Worm (Caenorhabditis elegans) whole organism, young adult: ENCODE results near the gene msp-50.

Source experiments
- B0035.1 ChIP-seq: sonication (generic microtip); optimal IDR thresholded peaks from 2 replicates; lab custom pipeline; 2016; ENCODE audit warnings: missing genetic modification characterization, mild to moderate bottlenecking, missing compliant biosample characterization, missing genotype, missing genetic modification reagents
- B0261.1 ChIP-seq: sonication (generic microtip); optimal IDR thresholded peaks from 2 replicates; lab custom pipeline; 2016; ENCODE audit warnings: mild to moderate bottlenecking, missing genetic modification characterization, moderate library complexity, missing compliant biosample characterization
- D2030.7 ChIP-seq: fragments of 200-800 bp; sonication (Bioruptor generic); IDR thresholded peaks from 2 replicates; pipeline ENCODE4 v1.3.6; 2022; ENCODE audit warnings: missing genetic modification reagents, missing genetic modification characterization, missing compliant biosample characterization
- F22D6.2 ChIP-seq: sonication (generic microtip); optimal IDR thresholded peaks from 2 replicates; lab custom pipeline; 2016; ENCODE audit warnings: mild to moderate bottlenecking, missing genetic modification characterization, missing compliant biosample characterization
- F33H1.4 ChIP-seq: fragments of 200-800 bp; sonication (Bioruptor generic); IDR thresholded peaks from 2 replicates; pipeline ENCODE4 v1.3.6; 2022; ENCODE audit warnings: missing genetic modification reagents, missing genetic modification characterization, missing compliant biosample characterization
- F57C9.4 ChIP-seq: sonication (generic microtip); optimal IDR thresholded peaks from 2 replicates; lab custom pipeline; 2017; ENCODE audit warnings: mild to moderate bottlenecking, missing genetic modification characterization, missing compliant biosample characterization
- T26A5.8 ChIP-seq: sonication (generic microtip); optimal IDR thresholded peaks from 2 replicates; lab custom pipeline; 2016; ENCODE audit warnings: missing genetic modification characterization, missing compliant biosample characterization
- Y67H2A.10 ChIP-seq: fragments of 200-800 bp; sonication (Bioruptor generic); conservative IDR thresholded peaks from 2 replicates; pipeline ENCODE4 v1.3.6; 2022; ENCODE audit warnings: missing genetic modification reagents, missing genetic modification characterization, missing compliant biosample characterization
- ZK185.1 ChIP-seq: sonication (generic microtip); optimal IDR thresholded peaks from 2 replicates; lab custom pipeline; 2016; ENCODE audit warnings: mild to moderate bottlenecking, missing genetic modification characterization, missing compliant biosample characterization; ENCODE audit not compliant: poor library complexity, severe bottlenecking
- athp-1 ChIP-seq: sonication (generic microtip); optimal IDR thresholded peaks from 2 replicates; lab custom pipeline; 2017; ENCODE audit warnings: mild to moderate bottlenecking, missing genetic modification characterization, missing compliant biosample characterization
- attf-5 ChIP-seq: fragments of 200-800 bp; sonication (Bioruptor generic); optimal IDR thresholded peaks from 2 replicates; lab custom pipeline; 2018; ENCODE audit warnings: mild to moderate bottlenecking, missing genetic modification characterization, missing compliant biosample characterization
- die-1 ChIP-seq: sonication (generic microtip); optimal IDR thresholded peaks from 2 replicates; lab custom pipeline; 2016; ENCODE audit warnings: missing genotype, mild to moderate bottlenecking, missing genetic modification characterization, missing compliant biosample characterization
- dox-1 ChIP-seq: fragments of 200-800 bp; sonication (Bioruptor generic); IDR thresholded peaks from 2 replicates; pipeline ENCODE4 v1.3.6; 2022; ENCODE audit warnings: missing genetic modification reagents, missing genetic modification characterization, missing compliant biosample characterization
- dpff-1 ChIP-seq: sonication (generic microtip); optimal IDR thresholded peaks from 2 replicates; lab custom pipeline; 2017; ENCODE audit warnings: mild to moderate bottlenecking, missing genetic modification characterization, missing compliant biosample characterization
- efl-1 ChIP-seq: fragments of 150-350 bp; optimal IDR thresholded peaks from 2 replicates; lab custom pipeline; 2014; ENCODE audit warnings: missing biosample characterization, missing genetic modification reagents, missing genetic modification characterization
- egl-44 ChIP-seq: fragments of 200-800 bp; sonication (Bioruptor generic); IDR thresholded peaks from 2 replicates; pipeline ENCODE4 v1.3.6; 2022; ENCODE audit warnings: missing genetic modification reagents, missing genetic modification characterization, missing compliant biosample characterization
- fkh-3 ChIP-seq: sonication (generic microtip); optimal IDR thresholded peaks from 2 replicates; lab custom pipeline; 2016; ENCODE audit warnings: mild to moderate bottlenecking, missing genetic modification characterization, missing compliant biosample characterization
- hlh-26 ChIP-seq: fragments of 200-800 bp; sonication (Bioruptor generic); conservative IDR thresholded peaks from 2 replicates; pipeline ENCODE4 v1.3.6; 2022; ENCODE audit warnings: missing genetic modification reagents, missing genetic modification characterization, missing compliant biosample characterization
- hmg-20 ChIP-seq: fragments of 200-800 bp; sonication (Bioruptor generic); IDR thresholded peaks from 2 replicates; pipeline ENCODE4 v1.3.6; 2022; ENCODE audit warnings: missing genetic modification reagents, missing genetic modification characterization, missing compliant biosample characterization
- let-607 ChIP-seq, 2 experiments: fragments of 200-800 bp in 1 of 2; sonication (Bioruptor generic) in 1 of 2; sonication (generic microtip) in 1 of 2; optimal IDR thresholded peaks; 2 replicates each; lab custom pipeline; 2016 to 2018; ENCODE audit warnings: mild to moderate bottlenecking in 2 of 2, missing compliant biosample characterization in 2 of 2, missing genetic modification characterization in 2 of 2, moderate library complexity in 2 of 2, missing genotype in 1 of 2
- lsl-1 ChIP-seq: fragments of 200-800 bp; sonication (Bioruptor generic); optimal IDR thresholded peaks from 2 replicates; lab custom pipeline; 2018; ENCODE audit warnings: mild to moderate bottlenecking, missing genetic modification characterization, moderate library complexity, missing compliant biosample characterization
- madf-10 ChIP-seq: sonication (generic microtip); optimal IDR thresholded peaks from 2 replicates; lab custom pipeline; 2016; ENCODE audit warnings: mild to moderate bottlenecking, missing genetic modification characterization, missing compliant biosample characterization
- madf-3 ChIP-seq: fragments of 200-800 bp; sonication (Bioruptor generic); IDR thresholded peaks from 2 replicates; pipeline ENCODE4 v1.3.6; 2022; ENCODE audit warnings: missing genetic modification reagents, missing genetic modification characterization, missing compliant biosample characterization
- madf-8 ChIP-seq: fragments of 200-800 bp; sonication (Bioruptor generic); conservative IDR thresholded peaks from 2 replicates; pipeline ENCODE4 v1.3.6; 2022; ENCODE audit warnings: missing genetic modification reagents, missing genetic modification characterization, missing compliant biosample characterization
- pha-4 ChIP-seq: fragments of 150-350 bp; sonication (generic microtip); optimal IDR thresholded peaks from 2 replicates; lab custom pipeline; 2014; ENCODE audit warnings: missing biosample characterization, missing genetic modification reagents, missing genetic modification characterization
- rpc-1 ChIP-seq, 2 experiments: fragments of 150-350 bp in 1 of 2; sonication (generic microtip) in 1 of 2; optimal IDR thresholded peaks; 2 replicates each; lab custom pipeline; 2014 to 2018; ENCODE audit warnings: missing biosample characterization in 1 of 2, missing genetic modification characterization in 1 of 2, missing genetic modification reagents in 1 of 2, missing genotype in 1 of 2
- sdz-38 ChIP-seq: sonication (generic microtip); optimal IDR thresholded peaks from 2 replicates; lab custom pipeline; 2016; ENCODE audit warnings: missing genotype, missing genetic modification characterization, missing compliant biosample characterization
- sea-2 ChIP-seq: fragments of 200-800 bp; sonication (Bioruptor generic); IDR thresholded peaks from 2 replicates; pipeline ENCODE4 v1.3.6; 2022; ENCODE audit warnings: missing genetic modification characterization, missing compliant biosample characterization
- snpc-4 ChIP-seq, 5 experiments: fragments of 150-350 bp in 1 of 5; sonication (generic microtip) in 4 of 5; optimal IDR thresholded peaks; 2 replicates each; lab custom pipeline; 2014 to 2018; ENCODE audit warnings: missing genetic modification characterization in 5 of 5, missing biosample characterization in 3 of 5, antibody characterized with exemption in 2 of 5, mild to moderate bottlenecking in 2 of 5, missing compliant biosample characterization in 2 of 5, missing genotype in 2 of 5, moderate library complexity in 2 of 5, missing genetic modification reagents in 1 of 5
- tbx-9 ChIP-seq: sonication (generic microtip); optimal IDR thresholded peaks from 2 replicates; lab custom pipeline; 2016; ENCODE audit warnings: borderline replicate concordance, missing genetic modification characterization, inconsistent platforms, missing compliant biosample characterization
- unc-130 ChIP-seq: sonication (generic microtip); optimal IDR thresholded peaks from 2 replicates; lab custom pipeline; 2016; ENCODE audit warnings: missing genetic modification reagents, missing genetic modification characterization, missing compliant biosample characterization
- unc-62 ChIP-seq: fragments of 150-350 bp; optimal IDR thresholded peaks from 2 replicates; lab custom pipeline; 2014; ENCODE audit warnings: missing biosample characterization, missing genetic modification reagents, missing genetic modification characterization
- xnd-1 ChIP-seq: sonication (generic microtip); optimal IDR thresholded peaks from 2 replicates; lab custom pipeline; 2016; ENCODE audit warnings: missing genotype, missing genetic modification reagents, missing genetic modification characterization, missing compliant biosample characterization
- zfh-2 ChIP-seq: fragments of 200-800 bp; sonication (Bioruptor generic); conservative IDR thresholded peaks from 2 replicates; pipeline ENCODE4 v1.3.6; 2022; ENCODE audit warnings: missing genetic modification reagents, missing genetic modification characterization, missing compliant biosample characterization
- zim-3 ChIP-seq: sonication (generic microtip); optimal IDR thresholded peaks from 2 replicates; lab custom pipeline; 2017; ENCODE audit warnings: mild to moderate bottlenecking, missing genetic modification characterization, moderate library complexity, missing compliant biosample characterization
- ztf-28 ChIP-seq: fragments of 200-800 bp; sonication (Bioruptor generic); IDR thresholded peaks from 2 replicates; pipeline ENCODE4 v1.3.6; 2022; ENCODE audit warnings: missing genetic modification reagents, missing genetic modification characterization, missing compliant biosample characterization
- ztf-6 ChIP-seq: fragments of 200-800 bp; sonication (Bioruptor generic); IDR thresholded peaks from 2 replicates; pipeline ENCODE4 v1.3.6; 2022; ENCODE audit warnings: missing genetic modification reagents, missing genetic modification characterization, missing compliant biosample characterization

The msp-50 gene

ce11 chrII:5209122-5209521 lies 9.5 kb downstream of the msp-50 start:
- TF ChIP-seq madf-8 (no peak), F22D6.2 (tag; lab: Kevin White, UChicago) (no peak), ztf-28 (GFP tag; lab: Robert Waterston, UW) (no peak), madf-10 (tag; lab: Kevin White, UChicago) (no peak), dpff-1 (no peak), unc-130 (GFP tag; lab: Kevin White, UChicago) (no peak), sea-2 (GFP tag; lab: Robert Waterston, UW) (no peak), D2030.7 (no peak), unc-62 (GFP tag; lab: Kevin White, UChicago) (no peak), Y67H2A.10 (GFP tag; lab: Robert Waterston, UW) (no peak), F33H1.4 (GFP tag; lab: Robert Waterston, UW) (no peak), hlh-26 (GFP tag; lab: Robert Waterston, UW) (no peak), rpc-1 (optimal IDR thresholded peaks at IDR 0.05; lab: Kevin White, UChicago) (no peak), rpc-1 (tag; optimal IDR thresholded peaks at IDR 0.05; lab: Kevin White, UChicago) (no peak), attf-5 (GFP tag; lab: Kevin White, UChicago) (no peak)

- TF ChIP-seq dox-1 (GFP tag; lab: Robert Waterston, UW) (no peak), efl-1 (GFP tag; lab: Kevin White, UChicago) (no peak), madf-3 (GFP tag; lab: Robert Waterston, UW) (no peak), B0035.1 (tag; lab: Kevin White, UChicago) (no peak), hmg-20 (GFP tag; lab: Robert Waterston, UW) (no peak), die-1 (tag; lab: Kevin White, UChicago) (no peak), ZK185.1 (no peak), athp-1 (tag; lab: Kevin White, UChicago) (no peak), lsl-1 (GFP tag; lab: Kevin White, UChicago) (no peak), snpc-4 (GFP tag; optimal IDR thresholded peaks at IDR 0.05; lab: Kevin White, UChicago) (no peak), snpc-4 (tag; optimal IDR thresholded peaks at IDR 0.05; lab: Kevin White, UChicago) (no peak), pha-4 (no peak), ztf-6 (GFP tag; lab: Robert Waterston, UW) (no peak), sea-2 (GFP tag; lab: Robert Waterston, UW) (no peak), egl-44 (GFP tag; lab: Robert Waterston, UW) (no peak), F57C9.4 (tag; lab: Kevin White, UChicago) (no peak)
Observed at ce11 chrII:5210830-5211229, 11.2 kb downstream of the msp-50 start, which contains the start of gene C34F11.8. Gene C34F11.8 (minus strand): TSS chrII:5210964.

ce11 chrII:5211970-5212369 lies 12.4 kb downstream of the msp-50 start, which contains the start of gene C34F11.2:
Gene C34F11.2 (plus strand): TSS chrII:5212270.
- TF ChIP-seq fkh-3 (tag; lab: Kevin White, UChicago) (no peak), T26A5.8 (no peak), zfh-2 (GFP tag; lab: Robert Waterston, UW) (no peak), D2030.7 (no peak), xnd-1 (tag; lab: Kevin White, UChicago) (no peak), tbx-9 (no peak), let-607 (tag; optimal IDR thresholded peaks at IDR 0.05; lab: Kevin White, UChicago) (no peak), F22D6.2 (tag; lab: Kevin White, UChicago) (no peak), B0261.1 (tag; lab: Kevin White, UChicago) (no peak), sdz-38 (tag; lab: Kevin White, UChicago) (no peak), zim-3 (tag; lab: Kevin White, UChicago) (no peak)
